Worm (Caenorhabditis elegans) whole organism, midembryonic: ENCODE measurements around the gene K10D11.7.

ENCODE experiments used
- T22C8.4 ChIP-seq: fragments of 200-800 bp; sonication (Bioruptor generic); IDR thresholded peaks from 2 replicates; pipeline ENCODE4 v1.3.6; 2022; ENCODE audit warnings: missing genetic modification characterization, missing compliant biosample characterization
- cog-1 ChIP-seq: sonication (generic microtip); optimal IDR thresholded peaks from 2 replicates; lab custom pipeline; 2016; ENCODE audit warnings: missing genetic modification characterization, missing compliant biosample characterization
- flt-1 ChIP-seq: fragments of 200-800 bp; sonication (Bioruptor generic); IDR thresholded peaks from 2 replicates; pipeline ENCODE4 v1.3.6; 2022; ENCODE audit warnings: missing genetic modification characterization, missing compliant biosample characterization
- klf-2 ChIP-seq: fragments of 200-800 bp; sonication (Bioruptor generic); conservative IDR thresholded peaks from 2 replicates; pipeline ENCODE4 v1.3.6; 2022; ENCODE audit warnings: missing genetic modification reagents, missing genetic modification characterization, missing compliant biosample characterization
- ref-1 ChIP-seq: fragments of 200-800 bp; sonication (Bioruptor generic); conservative IDR thresholded peaks from 2 replicates; pipeline ENCODE4 v1.3.6; 2022; ENCODE audit warnings: missing genetic modification reagents, missing genetic modification characterization, missing compliant biosample characterization
- tab-1 ChIP-seq: fragments of 200-800 bp; sonication (Bioruptor generic); IDR thresholded peaks from 2 replicates; pipeline ENCODE4 v1.3.6; 2022; ENCODE audit warnings: missing genetic modification characterization, missing compliant biosample characterization
- ztf-23 ChIP-seq: fragments of 200-800 bp; sonication (Bioruptor generic); IDR thresholded peaks from 2 replicates; pipeline ENCODE4 v1.3.6; 2022; ENCODE audit warnings: missing genetic modification reagents, missing genetic modification characterization, missing compliant biosample characterization

DNA sequence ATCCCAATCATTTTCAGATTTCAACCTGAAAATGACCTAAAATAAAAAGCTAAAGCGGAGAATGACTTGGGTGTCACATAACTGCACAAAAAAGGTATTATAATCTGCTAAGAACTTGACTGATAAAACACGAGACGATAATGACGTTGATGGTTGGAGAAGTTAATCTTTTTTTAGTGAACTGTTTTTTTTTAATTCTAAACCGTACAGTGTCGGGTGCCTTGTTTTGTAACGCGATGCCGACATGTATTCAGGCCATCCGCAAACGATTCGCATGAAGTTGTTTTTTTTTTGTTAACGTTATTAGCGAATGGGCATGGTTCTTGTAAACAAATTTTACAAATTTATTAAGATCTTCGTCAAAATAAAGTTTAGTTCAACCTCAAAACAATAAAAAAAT, 6.4 kb downstream of the K10D11.7 start, which contains the start of gene K10D11.6:
- TF ChIP-seq ztf-23 (GFP tag; lab: Robert Waterston, UW) (no peak), cog-1 (tag; lab: Kevin White, UChicago) (no peak), klf-2 (GFP tag; lab: Robert Waterston, UW) (no peak), flt-1 (GFP tag; lab: Robert Waterston, UW) (no peak), ref-1 (GFP tag; lab: Robert Waterston, UW) (no peak), tab-1 (GFP tag; lab: Robert Waterston, UW) (no peak), T22C8.4 (GFP tag; lab: Robert Waterston, UW) (no peak)
